Fruit fly (Drosophila melanogaster) whole organism, embryonic: Measurements from ENCODE around the gene nonA.

Source experiments
- Abd-B ChIP-seq: fragments of 200-800 bp; sonication (Bioruptor generic); optimal IDR thresholded peaks from 2 replicates; lab custom pipeline; 2018; ENCODE audit warnings: missing biosample characterization, mild to moderate bottlenecking, missing genetic modification characterization, moderate library complexity
- Blimp-1 ChIP-seq: fragments of 200-800 bp; sonication (Bioruptor generic); optimal IDR thresholded peaks from 3 replicates; lab custom pipeline; 2018; ENCODE audit warnings: missing biosample characterization, missing genetic modification characterization, mild to moderate bottlenecking, moderate library complexity, missing genetic modification reagents
- CG10462 ChIP-seq: fragments of 200-800 bp; sonication (Bioruptor generic); optimal IDR thresholded peaks from 2 replicates; lab custom pipeline; 2016; ENCODE audit warnings: missing biosample characterization, missing genetic modification characterization
- CG10654 ChIP-seq: fragments of 200-800 bp; sonication (Bioruptor generic); optimal IDR thresholded peaks from 2 replicates; lab custom pipeline; 2016; ENCODE audit warnings: missing biosample characterization, missing genetic modification characterization
- CG12219 ChIP-seq: fragments of 200-800 bp; sonication (Bioruptor generic); optimal IDR thresholded peaks from 3 replicates; lab custom pipeline; 2018; ENCODE audit warnings: missing biosample characterization, mild to moderate bottlenecking, missing genetic modification characterization
- CG13624 ChIP-seq: fragments of 200-800 bp; sonication (Bioruptor generic); optimal IDR thresholded peaks from 2 replicates; lab custom pipeline; 2016; ENCODE audit warnings: missing biosample characterization, missing genetic modification characterization
- CG14710 ChIP-seq: fragments of 200-800 bp; sonication (Bioruptor generic); optimal IDR thresholded peaks from 3 replicates; lab custom pipeline; 2019; ENCODE audit warnings: missing biosample characterization, mild to moderate bottlenecking, missing genetic modification characterization, moderate library complexity
- CG1529 ChIP-seq: fragments of 200-800 bp; sonication (Bioruptor generic); optimal IDR thresholded peaks from 3 replicates; lab custom pipeline; 2018; ENCODE audit warnings: missing biosample characterization, missing genetic modification characterization
- CG16815 ChIP-seq: fragments of 200-800 bp; sonication (Bioruptor generic); optimal IDR thresholded peaks from 3 replicates; lab custom pipeline; 2017; ENCODE audit warnings: missing biosample characterization, mild to moderate bottlenecking, missing genetic modification characterization
- CG2129 ChIP-seq: fragments of 200-800 bp; sonication (Bioruptor generic); IDR thresholded peaks from 2 replicates; pipeline ENCODE4 v1.3.6; 2022; ENCODE audit warnings: missing biosample characterization, missing genetic modification characterization; ENCODE audit not compliant: partially characterized antibody
- CG2889 ChIP-seq: fragments of 200-800 bp; sonication (Bioruptor generic); IDR thresholded peaks from 3 replicates; pipeline ENCODE4 v1.3.6; 2022; ENCODE audit warnings: missing biosample characterization, missing genetic modification characterization
- CG31365 ChIP-seq: fragments of 200-800 bp; sonication (Bioruptor generic); optimal IDR thresholded peaks from 2 replicates; lab custom pipeline; 2018; ENCODE audit warnings: missing biosample characterization, mild to moderate bottlenecking, missing genetic modification characterization
- CG3163 ChIP-seq: fragments of 200-800 bp; sonication (Bioruptor generic); optimal IDR thresholded peaks from 3 replicates; lab custom pipeline; 2016; ENCODE audit warnings: missing biosample characterization, missing genetic modification characterization
- CG3838 ChIP-seq: fragments of 200-800 bp; sonication (Bioruptor generic); optimal IDR thresholded peaks from 3 replicates; lab custom pipeline; 2016; ENCODE audit warnings: missing biosample characterization, missing genetic modification characterization
- CG3995 ChIP-seq: fragments of 200-800 bp; sonication (Bioruptor generic); optimal IDR thresholded peaks from 3 replicates; lab custom pipeline; 2016; ENCODE audit warnings: missing biosample characterization, missing genetic modification characterization
- CG4360 ChIP-seq: fragments of 200-800 bp; sonication (Bioruptor generic); IDR thresholded peaks from 2 replicates; pipeline ENCODE4 v1.3.6; 2022; ENCODE audit warnings: missing biosample characterization, missing genetic modification characterization
- CG4820 ChIP-seq: fragments of 200-800 bp; sonication (Bioruptor generic); optimal IDR thresholded peaks from 3 replicates; lab custom pipeline; 2016; ENCODE audit warnings: missing biosample characterization, missing genetic modification characterization
- CG5953 ChIP-seq: fragments of 200-800 bp; sonication (Bioruptor generic); IDR thresholded peaks from 2 replicates; pipeline ENCODE4 v1.3.6; 2022; ENCODE audit warnings: missing biosample characterization, missing genetic modification characterization
- CG6175 ChIP-seq: fragments of 200-800 bp; sonication (Bioruptor generic); IDR thresholded peaks from 3 replicates; pipeline ENCODE4 v1.3.6; 2022; ENCODE audit warnings: missing biosample characterization, missing genetic modification characterization
- CG6272 ChIP-seq: fragments of 200-800 bp; sonication (Bioruptor generic); IDR thresholded peaks from 2 replicates; pipeline ENCODE4 v1.3.6; 2022; ENCODE audit warnings: missing biosample characterization, missing genetic modification characterization
- CG7556 ChIP-seq: fragments of 200-800 bp; sonication (Bioruptor generic); optimal IDR thresholded peaks from 2 replicates; lab custom pipeline; 2017; ENCODE audit warnings: missing biosample characterization, mild to moderate bottlenecking, missing genetic modification characterization
- CTCF ChIP-seq: fragments of 200-800 bp; sonication (Bioruptor generic); optimal IDR thresholded peaks from 2 replicates; lab custom pipeline; 2017; ENCODE audit warnings: missing biosample characterization, mild to moderate bottlenecking, missing genetic modification characterization, moderate library complexity
- CoRest ChIP-seq: fragments of 200-800 bp; sonication (Bioruptor generic); optimal IDR thresholded peaks from 3 replicates; lab custom pipeline; 2018; ENCODE audit warnings: missing biosample characterization, mild to moderate bottlenecking, missing genetic modification characterization, moderate library complexity
- D19B ChIP-seq: fragments of 200-800 bp; sonication (Bioruptor generic); optimal IDR thresholded peaks from 2 replicates; lab custom pipeline; 2017; ENCODE audit warnings: missing biosample characterization, mild to moderate bottlenecking, missing genetic modification characterization
- Ets97D ChIP-seq: fragments of 200-800 bp; sonication (Bioruptor generic); optimal IDR thresholded peaks from 3 replicates; lab custom pipeline; 2016; ENCODE audit warnings: missing biosample characterization, missing genetic modification characterization
- H2.0 ChIP-seq: fragments of 200-800 bp; sonication (Bioruptor generic); IDR thresholded peaks from 2 replicates; pipeline ENCODE4 v1.3.6; 2022; ENCODE audit warnings: missing biosample characterization, missing genetic modification characterization
- HHEX ChIP-seq: fragments of 200-800 bp; sonication (Bioruptor generic); optimal IDR thresholded peaks from 3 replicates; lab custom pipeline; 2017; ENCODE audit warnings: missing biosample characterization, mild to moderate bottlenecking, missing genetic modification characterization, missing genetic modification reagents
- HLH54F ChIP-seq: fragments of 200-800 bp; sonication (Bioruptor generic); optimal IDR thresholded peaks from 3 replicates; lab custom pipeline; 2016; ENCODE audit warnings: missing biosample characterization, missing genetic modification characterization
- Nf-YC ChIP-seq: fragments of 200-800 bp; optimal IDR thresholded peaks from 3 replicates; lab custom pipeline; 2019; ENCODE audit warnings: missing biosample characterization, mild to moderate bottlenecking, missing genetic modification characterization, moderate library complexity
- Opbp ChIP-seq: fragments of 200-800 bp; sonication (Bioruptor generic); IDR thresholded peaks from 3 replicates; pipeline ENCODE4 v1.3.6; 2022; ENCODE audit warnings: missing biosample characterization, missing genetic modification characterization; ENCODE audit not compliant: partially characterized antibody
- Optix ChIP-seq: fragments of 200-800 bp; sonication (Bioruptor generic); IDR thresholded peaks from 3 replicates; pipeline ENCODE4 v1.3.6; 2022; ENCODE audit warnings: missing biosample characterization, missing genetic modification characterization
- Stat92E ChIP-seq, 3 experiments: fragments of >200 bp in 2 of 3; fragments of 200-800 bp in 1 of 3; sonication (Bioruptor generic) in 1 of 3; optimal IDR thresholded peaks; 2 replicates each; lab custom pipeline; 2017 to 2019; ENCODE audit warnings: missing biosample characterization in 3 of 3, missing genetic modification characterization in 3 of 3, mild to moderate bottlenecking in 1 of 3, moderate library complexity in 1 of 3
- YL-1 ChIP-seq: fragments of 200-800 bp; sonication (Bioruptor generic); optimal IDR thresholded peaks from 3 replicates; lab custom pipeline; 2017; ENCODE audit warnings: missing biosample characterization, mild to moderate bottlenecking, missing genetic modification characterization
- ato ChIP-seq: fragments of 200-800 bp; sonication (Bioruptor generic); IDR thresholded peaks from 2 replicates; pipeline ENCODE4 v1.3.6; 2022; ENCODE audit warnings: missing biosample characterization, missing genetic modification characterization; ENCODE audit not compliant: partially characterized antibody
- bsh ChIP-seq, 2 experiments: fragments of 200-800 bp; sonication (Bioruptor generic); optimal IDR thresholded peaks; 2 replicates each; lab custom pipeline; 2017 to 2018; ENCODE audit warnings: mild to moderate bottlenecking in 2 of 2, missing biosample characterization in 2 of 2, missing genetic modification characterization in 2 of 2, moderate library complexity in 1 of 2
- caup ChIP-seq: fragments of 200-800 bp; sonication (Bioruptor generic); optimal IDR thresholded peaks from 3 replicates; lab custom pipeline; 2017; ENCODE audit warnings: missing biosample characterization, mild to moderate bottlenecking, missing genetic modification characterization, moderate library complexity; ENCODE audit not compliant: severe bottlenecking
- crol ChIP-seq: fragments of 200-800 bp; sonication (Bioruptor generic); IDR thresholded peaks from 2 replicates; pipeline ENCODE4 v1.3.6; 2022; ENCODE audit warnings: missing biosample characterization, missing genetic modification characterization
- dan ChIP-seq: fragments of 200-800 bp; sonication (Bioruptor generic); IDR thresholded peaks from 2 replicates; pipeline ENCODE4 v1.3.6; 2022; ENCODE audit warnings: missing biosample characterization, missing genetic modification characterization
- fd3F ChIP-seq: fragments of 200-800 bp; sonication (Bioruptor generic); optimal IDR thresholded peaks from 2 replicates; lab custom pipeline; 2018; ENCODE audit warnings: missing biosample characterization, mild to moderate bottlenecking, missing genetic modification characterization, moderate library complexity
- hth ChIP-seq: fragments of >200 bp; optimal IDR thresholded peaks from 2 replicates; lab custom pipeline; 2017; ENCODE audit warnings: inconsistent platforms
- jigr1 ChIP-seq: fragments of 200-800 bp; sonication (Bioruptor generic); IDR thresholded peaks from 3 replicates; pipeline ENCODE4 v1.3.6; 2022; ENCODE audit warnings: missing biosample characterization, missing genetic modification characterization
- lab ChIP-seq: fragments of 200-800 bp; sonication (Bioruptor generic); optimal IDR thresholded peaks from 3 replicates; lab custom pipeline; 2017; ENCODE audit warnings: missing biosample characterization, missing genetic modification characterization, mild to moderate bottlenecking, moderate library complexity, missing genetic modification reagents
- pzg ChIP-seq: fragments of 200-800 bp; sonication (Bioruptor generic); optimal IDR thresholded peaks from 3 replicates; lab custom pipeline; 2018; ENCODE audit warnings: missing biosample characterization, mild to moderate bottlenecking, missing genetic modification characterization, moderate library complexity
- ranshi ChIP-seq: fragments of 200-800 bp; sonication (Bioruptor generic); IDR thresholded peaks from 2 replicates; pipeline ENCODE4 v1.3.6; 2022; ENCODE audit warnings: missing biosample characterization, missing genetic modification characterization
- run ChIP-seq: fragments of 200-800 bp; sonication (Bioruptor generic); optimal IDR thresholded peaks from 3 replicates; lab custom pipeline; 2018; ENCODE audit warnings: missing biosample characterization, mild to moderate bottlenecking, missing genetic modification characterization
- salm ChIP-seq: fragments of 200-800 bp; sonication (Bioruptor generic); optimal IDR thresholded peaks from 2 replicates; lab custom pipeline; 2018; ENCODE audit warnings: missing biosample characterization, mild to moderate bottlenecking, missing genetic modification characterization
- sisA ChIP-seq: fragments of 200-800 bp; sonication (Bioruptor generic); IDR thresholded peaks from 2 replicates; pipeline ENCODE4 v1.3.6; 2022; ENCODE audit warnings: missing biosample characterization, missing genetic modification characterization
- sna ChIP-seq: fragments of 200-800 bp; sonication (Bioruptor generic); IDR thresholded peaks from 2 replicates; pipeline ENCODE4 v1.3.6; 2022; ENCODE audit warnings: missing biosample characterization, missing genetic modification characterization; ENCODE audit not compliant: partially characterized antibody
- sob ChIP-seq: fragments of 200-800 bp; sonication (Bioruptor generic); IDR thresholded peaks from 2 replicates; pipeline ENCODE4 v1.3.6; 2022; ENCODE audit warnings: missing biosample characterization, missing genetic modification characterization
- ssp ChIP-seq: fragments of 200-800 bp; sonication (Bioruptor generic); IDR thresholded peaks from 2 replicates; pipeline ENCODE4 v1.3.6; 2022; ENCODE audit warnings: missing biosample characterization, missing genetic modification characterization
- trem ChIP-seq: fragments of 200-800 bp; optimal IDR thresholded peaks from 3 replicates; lab custom pipeline; 2019; ENCODE audit warnings: missing biosample characterization, mild to moderate bottlenecking, missing genetic modification characterization, moderate library complexity
- tup ChIP-seq: fragments of 200-800 bp; sonication (Bioruptor generic); optimal IDR thresholded peaks from 2 replicates; lab custom pipeline; 2016; ENCODE audit warnings: missing biosample characterization, mild to moderate bottlenecking, missing genetic modification characterization, moderate library complexity

Gene nonA

DNA sequence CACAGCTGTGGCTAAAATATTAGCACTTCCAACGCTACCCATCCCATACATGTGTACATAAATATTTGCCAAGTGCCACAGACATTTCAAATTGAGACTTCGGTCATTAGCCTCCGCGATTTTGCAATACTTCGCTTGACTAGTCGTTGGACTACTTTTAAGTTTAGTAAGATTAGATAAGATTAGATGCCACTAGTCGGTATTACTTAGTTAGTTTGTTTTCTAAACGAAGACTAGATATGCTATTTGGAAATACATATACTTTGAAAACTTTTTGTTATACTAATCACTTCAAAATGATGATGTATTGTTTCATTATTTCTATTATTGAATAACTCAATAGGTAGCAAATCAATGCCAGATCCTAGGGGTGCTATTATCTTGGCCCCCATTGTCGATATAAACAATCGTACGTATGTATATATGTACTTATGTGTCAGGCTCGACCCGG is 24.6 kb downstream of the nonA start (continued):
- TF ChIP-seq Blimp-1 (GFP tag; lab: Kevin White, UChicago), result no peak
- peak; percentile 13 for TF ChIP-seq D19B (GFP tag; lab: Kevin White, UChicago)
- TF ChIP-seq crol (GFP tag; lab: Robert Waterston, UW), result no peak
- peak; percentile 74 for TF ChIP-seq lab (GFP tag; lab: Kevin White, UChicago)
- no peak for TF ChIP-seq tup (GFP tag; lab: Kevin White, UChicago)
- TF ChIP-seq CoRest (tag; lab: Kevin White, UChicago), result peak; percentile 51
- no peak for TF ChIP-seq CG4360 (GFP tag; lab: Robert Waterston, UW)
- peak; percentile 3 for TF ChIP-seq CG14710 (tag; lab: Kevin White, UChicago)
- TF ChIP-seq CG6175, result no peak
- no peak for TF ChIP-seq CG6272
- no peak for TF ChIP-seq Stat92E (GFP tag; optimal IDR thresholded peaks at IDR 0.05; lab: Kevin White, UChicago)
- TF ChIP-seq Ets97D (GFP tag; lab: Kevin White, UChicago), result no peak
- no peak for TF ChIP-seq CG3163 (GFP tag; lab: Kevin White, UChicago)
- TF ChIP-seq CG31365 (tag; lab: Kevin White, UChicago), result peak; percentile 3
- peak; percentile 10 for TF ChIP-seq trem (tag; lab: Kevin White, UChicago)
- no peak for TF ChIP-seq dan (GFP tag; lab: Robert Waterston, UW)
- peak; percentile 35 for TF ChIP-seq CG16815 (GFP tag; lab: Kevin White, UChicago)
- no peak for TF ChIP-seq jigr1 (GFP tag; lab: Robert Waterston, UW)
- no peak for TF ChIP-seq CG2889 (GFP tag; lab: Robert Waterston, UW)
- no peak for TF ChIP-seq CG1529 (GFP tag; lab: Kevin White, UChicago)
- no peak for TF ChIP-seq ranshi
- no peak for TF ChIP-seq sob (GFP tag; lab: Robert Waterston, UW)
- TF ChIP-seq H2.0 (GFP tag; lab: Robert Waterston, UW), result no peak
- TF ChIP-seq Abd-B (GFP tag; lab: Kevin White, UChicago), result no peak
- TF ChIP-seq CG10462 (GFP tag; lab: Kevin White, UChicago), result no peak
- no peak for TF ChIP-seq YL-1 (GFP tag; lab: Kevin White, UChicago)
- TF ChIP-seq salm, result no peak
- TF ChIP-seq HHEX (GFP tag; lab: Kevin White, UChicago), result peak; percentile 32
- TF ChIP-seq sna (GFP tag; lab: Robert Waterston, UW), result no peak
- TF ChIP-seq hth (lab: Kevin White, UChicago), result no peak
- no peak for TF ChIP-seq Opbp
- TF ChIP-seq CG7556, result peak; percentile 52
- peak; percentile 21 for TF ChIP-seq HLH54F (GFP tag; lab: Kevin White, UChicago)
- no peak for TF ChIP-seq CTCF (GFP tag; lab: Kevin White, UChicago)
- TF ChIP-seq Optix (GFP tag; lab: Robert Waterston, UW), result no peak
- TF ChIP-seq CG12219 (GFP tag; lab: Kevin White, UChicago), result peak; percentile 20
- TF ChIP-seq CG4820 (GFP tag; lab: Kevin White, UChicago), result no peak
- no peak for TF ChIP-seq pzg (GFP tag; lab: Kevin White, UChicago)
- TF ChIP-seq ssp, result 0 out of 2 replicates have a peak, but pooled peaks have one; percentile 30
- TF ChIP-seq CG10654 (GFP tag; lab: Kevin White, UChicago), result no peak
- no peak for TF ChIP-seq fd3F
- TF ChIP-seq ato (GFP tag; lab: Robert Waterston, UW), result no peak
- TF ChIP-seq CG2129 (GFP tag; lab: Robert Waterston, UW), result no peak
- TF ChIP-seq caup (GFP tag; lab: Kevin White, UChicago), result peak; percentile 72
- TF ChIP-seq CG3838 (GFP tag; lab: Kevin White, UChicago), result no peak
- TF ChIP-seq CG5953 (GFP tag; lab: Robert Waterston, UW), result no peak
- peak; percentile 21 for TF ChIP-seq CG13624 (GFP tag; lab: Kevin White, UChicago)
- no peak for TF ChIP-seq sisA (GFP tag; lab: Robert Waterston, UW)
- no peak for TF ChIP-seq run (tag; lab: Kevin White, UChicago)
- TF ChIP-seq CG3995 (GFP tag; lab: Kevin White, UChicago), result no peak
- TF ChIP-seq bsh (GFP tag; optimal IDR thresholded peaks at IDR 0.05; lab: Kevin White, UChicago), result no peak
- peak; percentile 7 for TF ChIP-seq Nf-YC (tag; lab: Kevin White, UChicago)
